Worm (Caenorhabditis elegans): ENCODE measurements around the gene Y82E9BR.20.

ce11 chrIII:1383483-1383882 is 9.3 kb downstream of the Y82E9BR.20 start:
- TF ChIP-seq ama-1 (optimal IDR thresholded peaks at IDR 0.05): no peak
- no peak for TF ChIP-seq tbx-37 (GFP tag; conservative IDR thresholded peaks at IDR 0.05)
- no peak for TF ChIP-seq sea-1 (GFP tag; conservative IDR thresholded peaks at IDR 0.05)
- TF ChIP-seq flt-1 (GFP tag; IDR thresholded peaks at IDR 0.05): no peak
